Worm (Caenorhabditis elegans) whole organism, young adult: ENCODE data around the gene msrp-4.

Experiments used
- B0261.1 ChIP-seq: sonication (generic microtip); optimal IDR thresholded peaks from 2 replicates; lab custom pipeline; 2016; ENCODE audit warnings: mild to moderate bottlenecking, missing genetic modification characterization, moderate library complexity, missing compliant biosample characterization
- B0336.3 ChIP-seq: fragments of 200-800 bp; sonication (Bioruptor generic); IDR thresholded peaks from 2 replicates; pipeline ENCODE4 v1.3.6; 2022; ENCODE audit warnings: missing genetic modification characterization, missing compliant biosample characterization
- Y53F4B.3 ChIP-seq: fragments of 200-800 bp; sonication (Bioruptor generic); IDR thresholded peaks from 2 replicates; pipeline ENCODE4 v1.3.6; 2022; ENCODE audit warnings: missing genetic modification reagents, missing genetic modification characterization, missing compliant biosample characterization
- ZK185.1 ChIP-seq: sonication (generic microtip); optimal IDR thresholded peaks from 2 replicates; lab custom pipeline; 2016; ENCODE audit warnings: mild to moderate bottlenecking, missing genetic modification characterization, missing compliant biosample characterization; ENCODE audit not compliant: poor library complexity, severe bottlenecking
- aptf-3 ChIP-seq: fragments of 200-800 bp; sonication (Bioruptor generic); IDR thresholded peaks from 2 replicates; pipeline ENCODE4 v1.3.6; 2022; ENCODE audit warnings: missing genetic modification characterization, missing compliant biosample characterization
- atf-7 ChIP-seq: sonication (generic microtip); optimal IDR thresholded peaks from 2 replicates; lab custom pipeline; 2017; ENCODE audit warnings: mild to moderate bottlenecking, missing genetic modification characterization, missing compliant biosample characterization
- bed-1 ChIP-seq: fragments of 200-800 bp; sonication (Bioruptor generic); IDR thresholded peaks from 2 replicates; pipeline ENCODE4 v1.3.6; 2022; ENCODE audit warnings: missing genetic modification reagents, missing genetic modification characterization, missing compliant biosample characterization
- ceh-58 ChIP-seq: fragments of 200-800 bp; sonication (Bioruptor generic); IDR thresholded peaks from 2 replicates; pipeline ENCODE4 v1.3.6; 2022; ENCODE audit warnings: missing genetic modification characterization, missing compliant biosample characterization
- dox-1 ChIP-seq: fragments of 200-800 bp; sonication (Bioruptor generic); IDR thresholded peaks from 2 replicates; pipeline ENCODE4 v1.3.6; 2022; ENCODE audit warnings: missing genetic modification reagents, missing genetic modification characterization, missing compliant biosample characterization
- ekl-4 ChIP-seq: fragments of 200-800 bp; sonication (Bioruptor generic); IDR thresholded peaks from 2 replicates; pipeline ENCODE4 v1.3.6; 2022; ENCODE audit warnings: missing genetic modification reagents, missing genetic modification characterization, missing compliant biosample characterization
- let-607 ChIP-seq, 2 experiments: fragments of 200-800 bp in 1 of 2; sonication (Bioruptor generic) in 1 of 2; sonication (generic microtip) in 1 of 2; optimal IDR thresholded peaks; 2 replicates each; lab custom pipeline; 2016 to 2018; ENCODE audit warnings: mild to moderate bottlenecking in 2 of 2, missing compliant biosample characterization in 2 of 2, missing genetic modification characterization in 2 of 2, moderate library complexity in 2 of 2, missing genotype in 1 of 2
- lin-54 ChIP-seq: fragments of 200-800 bp; sonication (Bioruptor generic); optimal IDR thresholded peaks from 2 replicates; lab custom pipeline; 2018; ENCODE audit warnings: mild to moderate bottlenecking, missing genetic modification characterization, missing compliant biosample characterization
- nhr-27 ChIP-seq: fragments of 200-800 bp; sonication (Bioruptor generic); optimal IDR thresholded peaks from 2 replicates; lab custom pipeline; 2018; ENCODE audit warnings: mild to moderate bottlenecking, missing genetic modification characterization, moderate library complexity, missing compliant biosample characterization
- nhr-90 ChIP-seq: sonication (generic microtip); optimal IDR thresholded peaks from 2 replicates; lab custom pipeline; 2016; ENCODE audit warnings: missing genotype, mild to moderate bottlenecking, missing genetic modification characterization, missing compliant biosample characterization
- rcor-1 ChIP-seq: fragments of 200-800 bp; sonication (Bioruptor generic); IDR thresholded peaks from 2 replicates; pipeline ENCODE4 v1.3.6; 2022; ENCODE audit warnings: missing genetic modification reagents, missing genetic modification characterization, missing compliant biosample characterization
- rpc-1 ChIP-seq, 2 experiments: fragments of 150-350 bp in 1 of 2; sonication (generic microtip) in 1 of 2; optimal IDR thresholded peaks; 2 replicates each; lab custom pipeline; 2014 to 2018; ENCODE audit warnings: missing biosample characterization in 1 of 2, missing genetic modification characterization in 1 of 2, missing genetic modification reagents in 1 of 2, missing genotype in 1 of 2
- snpc-3.4 ChIP-seq: sonication (generic microtip); optimal IDR thresholded peaks from 2 replicates; lab custom pipeline; 2017; ENCODE audit warnings: missing genetic modification characterization, mild to moderate bottlenecking, missing compliant biosample characterization, antibody characterized with exemption, moderate library complexity, missing genotype, missing genetic modification reagents
- ztf-25 ChIP-seq: fragments of 200-800 bp; sonication (Bioruptor generic); IDR thresholded peaks from 2 replicates; pipeline ENCODE4 v1.3.6; 2022; ENCODE audit warnings: missing genetic modification reagents, missing genetic modification characterization, missing compliant biosample characterization
- ztf-28 ChIP-seq: fragments of 200-800 bp; sonication (Bioruptor generic); IDR thresholded peaks from 2 replicates; pipeline ENCODE4 v1.3.6; 2022; ENCODE audit warnings: missing genetic modification reagents, missing genetic modification characterization, missing compliant biosample characterization
- ztf-3 ChIP-seq: fragments of 200-800 bp; sonication (Bioruptor generic); optimal IDR thresholded peaks from 2 replicates; lab custom pipeline; 2018; ENCODE audit warnings: mild to moderate bottlenecking, missing genetic modification characterization, missing compliant biosample characterization

Gene msrp-4

DNA sequence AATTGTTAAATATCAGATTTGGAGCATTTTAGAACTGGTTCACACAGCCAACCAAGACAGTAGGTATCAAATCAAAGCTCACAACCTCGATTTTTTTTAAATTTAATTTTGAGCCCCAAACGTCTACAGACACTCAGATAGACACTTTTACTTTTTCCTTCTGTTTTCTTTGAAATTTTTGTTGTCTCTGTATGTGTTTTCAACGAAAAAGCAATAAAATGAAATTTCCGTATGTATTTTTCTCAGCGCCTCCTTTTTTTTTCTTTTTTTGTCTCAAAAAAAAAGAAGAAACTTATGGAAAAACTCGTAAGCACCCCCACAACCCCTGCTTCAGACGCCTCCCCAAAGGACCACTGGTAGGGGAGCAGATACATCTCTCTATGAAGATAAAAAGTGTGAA, 48.8 kb downstream of the msrp-4 start:
- TF ChIP-seq rcor-1 (no peak), nhr-27 (tag; lab: Kevin White, UChicago) (no peak), Y53F4B.3 (no peak), B0336.3 (GFP tag; lab: Robert Waterston, UW) (no peak), ztf-3 (GFP tag; lab: Kevin White, UChicago) (no peak), nhr-90 (tag; lab: Kevin White, UChicago) (no peak), bed-1 (GFP tag; lab: Robert Waterston, UW) (no peak), dox-1 (GFP tag; lab: Robert Waterston, UW) (no peak), aptf-3 (GFP tag; lab: Robert Waterston, UW) (no peak), ZK185.1 (tag; lab: Kevin White, UChicago) (no peak), ztf-25 (GFP tag; lab: Robert Waterston, UW) (no peak), atf-7 (tag; lab: Kevin White, UChicago) (no peak), let-607 (tag; optimal IDR thresholded peaks at IDR 0.05; lab: Kevin White, UChicago) (no peak), ztf-28 (GFP tag; lab: Robert Waterston, UW) (no peak), snpc-3.4 (tag; lab: Kevin White, UChicago) (no peak), B0261.1 (tag; lab: Kevin White, UChicago) (no peak), ceh-58 (GFP tag; lab: Robert Waterston, UW) (no peak), rpc-1 (optimal IDR thresholded peaks at IDR 0.05; lab: Kevin White, UChicago) (no peak), rpc-1 (tag; optimal IDR thresholded peaks at IDR 0.05; lab: Kevin White, UChicago) (no peak), ekl-4 (no peak), lin-54 (no peak)
- TF ChIP-seq, all 124 proteins: peak for 0
